Worm (Caenorhabditis elegans) whole organism, early embryonic: ENCODE measurements around the gene R05D8.7.

Experiments
- B0310.2 ChIP-seq: sonication (generic microtip); optimal IDR thresholded peaks from 2 replicates; lab custom pipeline; 2016; ENCODE audit warnings: mild to moderate bottlenecking, missing genetic modification characterization, missing compliant biosample characterization
- aly-1 ChIP-seq: sonication (generic microtip); optimal IDR thresholded peaks from 2 replicates; lab custom pipeline; 2016; ENCODE audit warnings: missing genetic modification characterization, missing compliant biosample characterization
- ama-1 ChIP-seq: fragments of 150-350 bp; optimal IDR thresholded peaks from 2 replicates; lab custom pipeline; 2014
- flt-1 ChIP-seq: fragments of 200-800 bp; sonication (Bioruptor generic); IDR thresholded peaks from 2 replicates; pipeline ENCODE4 v1.3.6; 2022; ENCODE audit warnings: missing genetic modification characterization, missing compliant biosample characterization
- hmbx-1 ChIP-seq: sonication (generic microtip); optimal IDR thresholded peaks from 2 replicates; lab custom pipeline; 2016; ENCODE audit warnings: mild to moderate bottlenecking, missing genetic modification characterization, missing compliant biosample characterization
- hnd-1 ChIP-seq: sonication (generic microtip); optimal IDR thresholded peaks from 2 replicates; lab custom pipeline; 2016; ENCODE audit warnings: missing genetic modification characterization, missing compliant biosample characterization
- pes-1 ChIP-seq: fragments of 200-800 bp; sonication (Bioruptor generic); IDR thresholded peaks from 2 replicates; pipeline ENCODE4 v1.3.6; 2022; ENCODE audit warnings: missing genetic modification reagents, missing genetic modification characterization, missing compliant biosample characterization
- sea-1 ChIP-seq: fragments of 200-800 bp; sonication (Bioruptor generic); conservative IDR thresholded peaks from 2 replicates; pipeline ENCODE4 v1.3.6; 2022; ENCODE audit warnings: missing genetic modification characterization, missing compliant biosample characterization

R05D8.7 gene

ce11 chrV:2718688-2719185, 44.3 kb downstream of the R05D8.7 start, which contains the start of gene srt-29:
Gene srt-29, minus strand, starts transcription at chrV:2719135.
- TF ChIP-seq pes-1 (GFP tag; lab: Robert Waterston, UW) (no peak), flt-1 (GFP tag; lab: Robert Waterston, UW) (no peak)

ce11 chrV:2716933-2717332, 46.1 kb downstream of the R05D8.7 start:
- 0 out of 2 replicates have a peak, but pooled peaks have one; percentile 32 for TF ChIP-seq sea-1
- TF ChIP-seq hmbx-1 (tag; lab: Kevin White, UChicago) = no peak
- TF ChIP-seq hnd-1 (tag; lab: Kevin White, UChicago) = no peak
- TF ChIP-seq ama-1 = no peak
- no peak for TF ChIP-seq B0310.2

- TF ChIP-seq aly-1 = no peak
- TF ChIP-seq B0310.2 = no peak
Observed at ce11 chrV:2713532-2713931, 49.5 kb downstream of the R05D8.7 start, which contains the start of gene srt-28. Gene srt-28, minus strand, starts transcription at chrV:2713632.
